Fruit fly (Drosophila melanogaster) whole organism, prepupa: ENCODE measurements around the gene CG9021.

Source experiments
- Blimp-1 ChIP-seq: fragments of 200-800 bp; sonication (Bioruptor generic); optimal IDR thresholded peaks from 3 replicates; lab custom pipeline; 2017; ENCODE audit warnings: missing biosample characterization, missing genetic modification characterization, mild to moderate bottlenecking, moderate library complexity, missing genetic modification reagents
- CG10631 ChIP-seq: fragments of 200-800 bp; sonication (Bioruptor generic); optimal IDR thresholded peaks from 2 replicates; lab custom pipeline; 2016; ENCODE audit warnings: missing biosample characterization, missing genetic modification characterization
- CG10669 ChIP-seq: fragments of 200-800 bp; sonication (Bioruptor generic); optimal IDR thresholded peaks from 3 replicates; lab custom pipeline; 2018; ENCODE audit warnings: missing biosample characterization, mild to moderate bottlenecking, missing genetic modification characterization, moderate library complexity
- CG11762 ChIP-seq: fragments of 200-800 bp; sonication (Bioruptor generic); optimal IDR thresholded peaks from 3 replicates; lab custom pipeline; 2016; ENCODE audit warnings: missing biosample characterization, missing genetic modification characterization; ENCODE audit not compliant: insufficient read depth
- CG11902 ChIP-seq: fragments of 200-800 bp; sonication (Bioruptor generic); optimal IDR thresholded peaks from 3 replicates; lab custom pipeline; 2016; ENCODE audit warnings: missing biosample characterization, missing genetic modification characterization
- CG15336 ChIP-seq: fragments of 200-800 bp; sonication (Bioruptor generic); IDR thresholded peaks from 2 replicates; pipeline ENCODE4 v1.3.6; 2022; ENCODE audit warnings: missing biosample characterization, missing genetic modification characterization
- CG1621 ChIP-seq: fragments of 200-800 bp; sonication (Bioruptor generic); optimal IDR thresholded peaks from 3 replicates; lab custom pipeline; 2018; ENCODE audit warnings: missing biosample characterization, mild to moderate bottlenecking, missing genetic modification characterization
- CG16779 ChIP-seq: fragments of 200-800 bp; sonication (Bioruptor generic); optimal IDR thresholded peaks from 3 replicates; lab custom pipeline; 2017; ENCODE audit warnings: missing biosample characterization, mild to moderate bottlenecking, missing genetic modification characterization
- CG3032 ChIP-seq: fragments of 200-800 bp; optimal IDR thresholded peaks from 2 replicates; lab custom pipeline; 2019; ENCODE audit warnings: missing biosample characterization, mild to moderate bottlenecking, missing genetic modification characterization, moderate library complexity
- CG32006 ChIP-seq: fragments of 200-800 bp; sonication (Bioruptor generic); optimal IDR thresholded peaks from 3 replicates; lab custom pipeline; 2017; ENCODE audit warnings: missing biosample characterization, mild to moderate bottlenecking, missing genetic modification characterization
- CG3919 ChIP-seq: fragments of 200-800 bp; sonication (Bioruptor generic); optimal IDR thresholded peaks from 3 replicates; lab custom pipeline; 2016; ENCODE audit warnings: missing biosample characterization, missing genetic modification characterization
- CG4318 ChIP-seq: fragments of 200-800 bp; sonication (Bioruptor generic); optimal IDR thresholded peaks from 3 replicates; lab custom pipeline; 2017; ENCODE audit warnings: missing biosample characterization, mild to moderate bottlenecking, missing genetic modification characterization
- CG6163 ChIP-seq: fragments of 200-800 bp; sonication (Bioruptor generic); IDR thresholded peaks from 3 replicates; pipeline ENCODE4 v1.3.6; 2022; ENCODE audit warnings: missing biosample characterization, missing genetic modification characterization
- CG6276 ChIP-seq: fragments of 200-800 bp; sonication (Bioruptor generic); optimal IDR thresholded peaks from 2 replicates; lab custom pipeline; 2017; ENCODE audit warnings: missing biosample characterization, mild to moderate bottlenecking, missing genetic modification characterization
- CG6792 ChIP-seq: fragments of 200-800 bp; sonication (Bioruptor generic); optimal IDR thresholded peaks from 3 replicates; lab custom pipeline; 2016; ENCODE audit warnings: missing biosample characterization, missing genetic modification characterization
- CG6808 ChIP-seq: fragments of 200-800 bp; sonication (Bioruptor generic); optimal IDR thresholded peaks from 3 replicates; lab custom pipeline; 2017; ENCODE audit warnings: missing biosample characterization, missing genetic modification characterization, mild to moderate bottlenecking, moderate library complexity, missing genetic modification reagents
- CG6854 ChIP-seq: fragments of 200-800 bp; sonication (Bioruptor generic); optimal IDR thresholded peaks from 2 replicates; lab custom pipeline; 2017; ENCODE audit warnings: missing biosample characterization, mild to moderate bottlenecking, missing genetic modification characterization
- CG7368 ChIP-seq: fragments of 200-800 bp; sonication (Bioruptor generic); optimal IDR thresholded peaks from 3 replicates; lab custom pipeline; 2016; ENCODE audit warnings: missing biosample characterization, missing genetic modification characterization
- CG8119 ChIP-seq: fragments of 200-800 bp; sonication (Bioruptor generic); IDR thresholded peaks from 3 replicates; pipeline ENCODE4 v1.3.6; 2022; ENCODE audit warnings: missing biosample characterization, missing genetic modification characterization
- CG8319 ChIP-seq: fragments of 200-800 bp; sonication (Bioruptor generic); optimal IDR thresholded peaks from 3 replicates; lab custom pipeline; 2016; ENCODE audit warnings: missing biosample characterization, missing genetic modification characterization
- CG8632 ChIP-seq: fragments of 200-800 bp; sonication (Bioruptor generic); optimal IDR thresholded peaks from 3 replicates; lab custom pipeline; 2016; ENCODE audit warnings: missing biosample characterization, missing genetic modification characterization
- CG9139 ChIP-seq: fragments of 200-800 bp; sonication (Bioruptor generic); optimal IDR thresholded peaks from 3 replicates; lab custom pipeline; 2017; ENCODE audit warnings: missing biosample characterization, mild to moderate bottlenecking, missing genetic modification characterization
- Eip75B ChIP-seq: fragments of 200-800 bp; sonication (Bioruptor generic); optimal IDR thresholded peaks from 3 replicates; lab custom pipeline; 2016; ENCODE audit warnings: missing biosample characterization, missing genetic modification characterization
- Eip78C ChIP-seq: fragments of 200-800 bp; sonication (Bioruptor generic); peaks from one replicate; lab custom pipeline; 2016; ENCODE audit warnings: missing biosample characterization, missing genetic modification characterization
- Eip93F ChIP-seq: fragments of 200-800 bp; sonication (Bioruptor generic); optimal IDR thresholded peaks from 2 replicates; lab custom pipeline; 2016; ENCODE audit warnings: missing biosample characterization, mild to moderate bottlenecking, missing genetic modification characterization
- Ets21C ChIP-seq: fragments of 200-800 bp; sonication (Bioruptor generic); optimal IDR thresholded peaks from 3 replicates; lab custom pipeline; 2016; ENCODE audit warnings: missing biosample characterization, missing genetic modification characterization
- Gug ChIP-seq: fragments of 200-800 bp; sonication (Bioruptor generic); IDR thresholded peaks from 2 replicates; pipeline ENCODE4 v1.3.6; 2022; ENCODE audit warnings: missing biosample characterization, missing genetic modification characterization
- Hr38 ChIP-seq: sonication (Bioruptor generic); optimal IDR thresholded peaks from 2 replicates; lab custom pipeline; 2016; ENCODE audit warnings: missing biosample characterization, missing genetic modification characterization
- Hr4 ChIP-seq: fragments of 200-800 bp; sonication (Bioruptor generic); optimal IDR thresholded peaks from 3 replicates; lab custom pipeline; 2016; ENCODE audit warnings: missing biosample characterization, missing genetic modification characterization
- Lpt ChIP-seq: fragments of 200-800 bp; sonication (Bioruptor generic); optimal IDR thresholded peaks from 3 replicates; lab custom pipeline; 2016; ENCODE audit warnings: missing biosample characterization, missing genetic modification characterization
- Met ChIP-seq: fragments of 200-800 bp; sonication (Bioruptor generic); optimal IDR thresholded peaks from 3 replicates; lab custom pipeline; 2016; ENCODE audit warnings: missing biosample characterization, missing genetic modification characterization
- OdsH ChIP-seq: fragments of 200-800 bp; sonication (Bioruptor generic); optimal IDR thresholded peaks from 3 replicates; lab custom pipeline; 2016; ENCODE audit warnings: missing biosample characterization, missing genetic modification characterization
- Smox ChIP-seq: fragments of 200-800 bp; sonication (Bioruptor generic); optimal IDR thresholded peaks from 3 replicates; lab custom pipeline; 2016; ENCODE audit warnings: missing biosample characterization, missing genetic modification characterization
- Sox102F ChIP-seq: fragments of 200-800 bp; sonication (Bioruptor generic); optimal IDR thresholded peaks from 2 replicates; lab custom pipeline; 2016; ENCODE audit warnings: missing biosample characterization, mild to moderate bottlenecking, missing genetic modification characterization
- Sox14 ChIP-seq: fragments of 200-800 bp; sonication (Bioruptor generic); optimal IDR thresholded peaks from 3 replicates; lab custom pipeline; 2016; ENCODE audit warnings: missing biosample characterization, missing genetic modification characterization
- Sox15 ChIP-seq: fragments of 200-800 bp; sonication (Bioruptor generic); optimal IDR thresholded peaks from 3 replicates; lab custom pipeline; 2016; ENCODE audit warnings: missing biosample characterization, missing genetic modification characterization
- achi ChIP-seq: fragments of 200-800 bp; sonication (Bioruptor generic); optimal IDR thresholded peaks from 3 replicates; lab custom pipeline; 2016; ENCODE audit warnings: missing biosample characterization, missing genetic modification characterization
- acj6 ChIP-seq: fragments of 200-800 bp; sonication (Bioruptor generic); optimal IDR thresholded peaks from 3 replicates; lab custom pipeline; 2016; ENCODE audit warnings: missing biosample characterization, missing genetic modification characterization
- cyc ChIP-seq: fragments of 200-800 bp; sonication (Bioruptor generic); optimal IDR thresholded peaks from 3 replicates; lab custom pipeline; 2016; ENCODE audit warnings: missing biosample characterization, missing genetic modification characterization
- dac ChIP-seq: fragments of 200-800 bp; sonication (Bioruptor generic); optimal IDR thresholded peaks from 2 replicates; lab custom pipeline; 2017; ENCODE audit warnings: missing biosample characterization, mild to moderate bottlenecking, missing genetic modification characterization
- dsx ChIP-seq: fragments of 200-800 bp; optimal IDR thresholded peaks from 3 replicates; lab custom pipeline; 2019; ENCODE audit warnings: missing biosample characterization, mild to moderate bottlenecking, missing genetic modification characterization, moderate library complexity; ENCODE audit not compliant: poor library complexity, severe bottlenecking
- eg ChIP-seq: fragments of 200-800 bp; sonication (Bioruptor generic); IDR thresholded peaks from 3 replicates; pipeline ENCODE4 v1.3.6; 2022; ENCODE audit warnings: missing biosample characterization, missing genetic modification characterization
- esn ChIP-seq: fragments of 200-800 bp; sonication (Bioruptor generic); optimal IDR thresholded peaks from 2 replicates; lab custom pipeline; 2016; ENCODE audit warnings: missing biosample characterization, mild to moderate bottlenecking, missing genetic modification characterization, moderate library complexity
- fd59A ChIP-seq: fragments of 200-800 bp; sonication (Bioruptor generic); optimal IDR thresholded peaks from 2 replicates; lab custom pipeline; 2017; ENCODE audit warnings: missing biosample characterization, mild to moderate bottlenecking, missing genetic modification characterization, missing genetic modification reagents
- fd85E ChIP-seq: fragments of 200-800 bp; sonication (Bioruptor generic); optimal IDR thresholded peaks from 3 replicates; lab custom pipeline; 2016; ENCODE audit warnings: missing biosample characterization, missing genetic modification characterization
- fkh ChIP-seq: fragments of 200-800 bp; sonication (Bioruptor generic); optimal IDR thresholded peaks from 3 replicates; lab custom pipeline; 2017; ENCODE audit warnings: missing biosample characterization, mild to moderate bottlenecking, missing genetic modification characterization, moderate library complexity
- pdm3 ChIP-seq: fragments of 200-800 bp; sonication (Bioruptor generic); optimal IDR thresholded peaks from 3 replicates; lab custom pipeline; 2016; ENCODE audit warnings: missing biosample characterization, missing genetic modification characterization
- salr ChIP-seq, 2 experiments: fragments of 200-800 bp; sonication (Bioruptor generic); optimal IDR thresholded peaks; 3 replicates each; lab custom pipeline; 2016 to 2018; ENCODE audit warnings: missing biosample characterization in 2 of 2, missing genetic modification characterization in 2 of 2, mild to moderate bottlenecking in 1 of 2
- spab ChIP-seq: fragments of 200-800 bp; sonication (Bioruptor generic); optimal IDR thresholded peaks from 2 replicates; lab custom pipeline; 2017; ENCODE audit warnings: missing biosample characterization, mild to moderate bottlenecking, missing genetic modification characterization, missing genetic modification reagents
- ss ChIP-seq, 2 experiments: fragments of 200-800 bp; sonication (Bioruptor generic); optimal IDR thresholded peaks; 2 replicates in 1 of 2; 3 replicates in 1 of 2; lab custom pipeline; 2017 to 2018; ENCODE audit warnings: mild to moderate bottlenecking in 2 of 2, missing biosample characterization in 2 of 2, missing genetic modification characterization in 2 of 2, moderate library complexity in 1 of 2
- svp ChIP-seq: fragments of 200-800 bp; sonication (Bioruptor generic); peaks from one replicate; lab custom pipeline; 2016; ENCODE audit warnings: missing biosample characterization, missing genetic modification characterization
- topi ChIP-seq: fragments of 200-800 bp; sonication (Bioruptor generic); optimal IDR thresholded peaks from 3 replicates; lab custom pipeline; 2016; ENCODE audit warnings: missing biosample characterization, missing genetic modification characterization
- vri ChIP-seq: fragments of 200-800 bp; sonication (Bioruptor generic); optimal IDR thresholded peaks from 3 replicates; lab custom pipeline; 2016; ENCODE audit warnings: missing biosample characterization, mild to moderate bottlenecking, missing genetic modification characterization

Gene CG9021

DNA sequence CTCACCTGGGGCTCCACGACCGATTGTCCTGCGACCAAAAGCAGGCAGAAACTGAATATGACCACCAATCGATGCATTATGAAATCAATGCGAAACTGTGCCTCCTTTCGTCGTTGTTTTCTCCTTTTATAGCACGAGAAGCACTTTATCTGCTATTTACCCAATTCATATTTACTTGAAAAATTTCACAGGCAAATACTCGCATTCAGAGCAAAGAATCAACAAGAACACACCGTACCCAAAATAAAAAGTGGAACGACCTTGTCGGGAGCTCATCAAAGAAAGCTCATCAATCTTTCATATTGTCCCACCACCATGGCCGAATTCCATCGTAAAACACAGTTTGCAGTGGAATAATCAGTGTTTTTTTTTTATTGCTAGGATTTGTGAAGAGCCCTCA is at the start of gene CG9021:
TSS of gene CG9021 (minus strand) at position 105 of the 400 bp plus-strand sequence.
- TF ChIP-seq CG8319 (GFP tag; lab: Kevin White, UChicago) (no peak), esn (peak; percentile 69), acj6 (GFP tag; lab: Kevin White, UChicago) (no peak), Blimp-1 (GFP tag; lab: Kevin White, UChicago) (peak; percentile 23), eg (GFP tag; lab: Robert Waterston, UW) (no peak), Lpt (GFP tag; lab: Kevin White, UChicago) (no peak), CG6276 (no peak), CG8632 (peak; percentile 14), CG1621 (tag; lab: Kevin White, UChicago) (no peak), CG10631 (GFP tag; lab: Kevin White, UChicago) (no peak), CG7368 (GFP tag; lab: Kevin White, UChicago) (no peak), Sox102F (peak; percentile 52), pdm3 (GFP tag; lab: Kevin White, UChicago) (no peak), ss (GFP tag; optimal IDR thresholded peaks at IDR 0.05; lab: Kevin White, UChicago) (no peak), CG9139 (GFP tag; lab: Kevin White, UChicago) (no peak), fd85E (GFP tag; lab: Kevin White, UChicago) (no peak), vri (peak; percentile 49), spab (GFP tag; lab: Kevin White, UChicago) (no peak), Sox14 (no peak), Ets21C (GFP tag; lab: Kevin White, UChicago) (peak; percentile 33), Sox15 (GFP tag; lab: Kevin White, UChicago) (no peak), CG6163 (GFP tag; lab: Robert Waterston, UW) (no peak), Eip93F (GFP tag; lab: Kevin White, UChicago) (no peak), Met (GFP tag; lab: Kevin White, UChicago) (peak; percentile 57), Smox (GFP tag; lab: Kevin White, UChicago) (peak; percentile 58), CG15336 (GFP tag; lab: Robert Waterston, UW) (no peak), Eip78C (GFP tag; lab: Kevin White, UChicago) (peak; percentile 54), Eip75B (no peak), CG8119 (GFP tag; lab: Robert Waterston, UW) (no peak), Gug (no peak), Hr4 (no peak), fkh (GFP tag; lab: Kevin White, UChicago) (no peak), CG11902 (GFP tag; lab: Kevin White, UChicago) (no peak), CG3032 (no peak), achi (no peak), svp (peak; percentile 49), CG11762 (GFP tag; lab: Kevin White, UChicago) (no peak), CG6792 (GFP tag; lab: Kevin White, UChicago) (peak; percentile 30), CG16779 (no peak), dac (GFP tag; lab: Kevin White, UChicago) (no peak), CG6808 (GFP tag; lab: Kevin White, UChicago) (no peak), CG6854 (GFP tag; lab: Kevin White, UChicago) (no peak), salr (GFP tag; optimal IDR thresholded peaks at IDR 0.05; lab: Kevin White, UChicago) (no peak), CG32006 (GFP tag; lab: Kevin White, UChicago) (no peak), cyc (GFP tag; lab: Kevin White, UChicago) (peak; percentile 37), fd59A (GFP tag; lab: Kevin White, UChicago) (no peak), CG3919 (GFP tag; lab: Kevin White, UChicago) (peak; percentile 6), CG4318 (no peak), OdsH (GFP tag; lab: Kevin White, UChicago) (no peak), topi (GFP tag; lab: Kevin White, UChicago) (peak; percentile 55), Hr38 (GFP tag; lab: Kevin White, UChicago) (no peak), dsx (GFP tag; lab: Kevin White, UChicago) (no peak), CG10669 (GFP tag; lab: Kevin White, UChicago) (no peak)
